Worm (Caenorhabditis elegans) whole organism, L2 larva: ENCODE data around the gene mspn-1.

Experiments used
- C34F6.9 ChIP-seq: fragments of 150-350 bp; optimal IDR thresholded peaks from 2 replicates; lab custom pipeline; 2014; ENCODE audit warnings: missing biosample characterization, missing genetic modification characterization
- F13H6.1 ChIP-seq: sonication (generic microtip); optimal IDR thresholded peaks from 2 replicates; lab custom pipeline; 2016; ENCODE audit warnings: missing genetic modification characterization, missing compliant biosample characterization
- R02D3.7 ChIP-seq: fragments of 150-350 bp; optimal IDR thresholded peaks from 2 replicates; lab custom pipeline; 2014; ENCODE audit warnings: missing biosample characterization, missing genetic modification characterization
- Y55F3AM.14 ChIP-seq: fragments of 200-800 bp; sonication (Bioruptor generic); optimal IDR thresholded peaks from 2 replicates; lab custom pipeline; 2018; ENCODE audit warnings: mild to moderate bottlenecking, missing genetic modification characterization, missing compliant biosample characterization
- ZK546.5 ChIP-seq: sonication (generic microtip); optimal IDR thresholded peaks from 2 replicates; lab custom pipeline; 2017; ENCODE audit warnings: missing biosample characterization, missing genetic modification characterization
- alr-1 ChIP-seq: fragments of 150-350 bp; optimal IDR thresholded peaks from 2 replicates; lab custom pipeline; 2014; ENCODE audit warnings: missing biosample characterization, missing genetic modification characterization
- ama-1 ChIP-seq: fragments of 150-350 bp; optimal IDR thresholded peaks from 2 replicates; lab custom pipeline; 2018; ENCODE audit warnings: inconsistent platforms
- ceh-16 ChIP-seq: fragments of 150-350 bp; optimal IDR thresholded peaks from 2 replicates; lab custom pipeline; 2014; ENCODE audit warnings: missing biosample characterization, missing genetic modification characterization
- ceh-82 ChIP-seq: fragments of 150-350 bp; optimal IDR thresholded peaks from 2 replicates; lab custom pipeline; 2014; ENCODE audit warnings: missing biosample characterization, missing genetic modification characterization
- dmd-4 ChIP-seq: sonication (generic microtip); optimal IDR thresholded peaks from 2 replicates; lab custom pipeline; 2017; ENCODE audit warnings: missing biosample characterization, missing genetic modification characterization
- egl-27 ChIP-seq: sonication (generic microtip); optimal IDR thresholded peaks from 3 replicates; lab custom pipeline; 2017; ENCODE audit warnings: missing biosample characterization, missing genetic modification reagents, missing genetic modification characterization
- elt-1 ChIP-seq: fragments of 150-350 bp; optimal IDR thresholded peaks from 2 replicates; lab custom pipeline; 2014; ENCODE audit warnings: missing biosample characterization, missing genetic modification characterization
- elt-3 ChIP-seq: sonication (generic microtip); optimal IDR thresholded peaks from 2 replicates; lab custom pipeline; 2017; ENCODE audit warnings: missing biosample characterization, missing genetic modification characterization
- fos-1 ChIP-seq: fragments of 150-350 bp; optimal IDR thresholded peaks from 2 replicates; lab custom pipeline; 2014; ENCODE audit warnings: missing biosample characterization, missing genetic modification characterization
- gmeb-1 ChIP-seq: fragments of 150-350 bp; optimal IDR thresholded peaks from 2 replicates; lab custom pipeline; 2014; ENCODE audit warnings: missing biosample characterization, missing genetic modification characterization
- lin-11 ChIP-seq: fragments of 150-350 bp; sonication (generic microtip); optimal IDR thresholded peaks from 2 replicates; lab custom pipeline; 2014; ENCODE audit warnings: missing biosample characterization, missing genetic modification characterization, inconsistent platforms, mixed read lengths
- lin-13 ChIP-seq: fragments of 150-350 bp; optimal IDR thresholded peaks from 2 replicates; lab custom pipeline; 2014; ENCODE audit warnings: missing biosample characterization, missing genetic modification reagents, missing genetic modification characterization
- lsy-2 ChIP-seq, 2 experiments: fragments of 150-350 bp in 1 of 2; sonication (generic microtip) in 1 of 2; optimal IDR thresholded peaks; 2 replicates each; lab custom pipeline; 2014 to 2017; ENCODE audit warnings: missing biosample characterization in 2 of 2, missing genetic modification characterization in 2 of 2
- mbf-1 ChIP-seq: sonication (generic microtip); optimal IDR thresholded peaks from 2 replicates; lab custom pipeline; 2017; ENCODE audit warnings: missing biosample characterization, missing genetic modification characterization
- mdl-1 ChIP-seq, 2 experiments: fragments of 150-350 bp in 1 of 2; sonication (generic microtip) in 1 of 2; optimal IDR thresholded peaks; 2 replicates each; lab custom pipeline; 2017; ENCODE audit warnings: missing biosample characterization in 2 of 2, missing genetic modification characterization in 2 of 2
- nhr-10 ChIP-seq: sonication (generic microtip); optimal IDR thresholded peaks from 2 replicates; lab custom pipeline; 2017; ENCODE audit warnings: missing biosample characterization, missing genetic modification characterization
- nhr-129 ChIP-seq: fragments of 150-350 bp; optimal IDR thresholded peaks from 2 replicates; lab custom pipeline; 2014; ENCODE audit warnings: missing biosample characterization, missing genetic modification characterization
- nhr-21 ChIP-seq: fragments of 150-350 bp; optimal IDR thresholded peaks from 2 replicates; lab custom pipeline; 2014; ENCODE audit warnings: missing biosample characterization, missing genetic modification characterization
- nhr-23 ChIP-seq: fragments of 150-350 bp; optimal IDR thresholded peaks from 2 replicates; lab custom pipeline; 2014; ENCODE audit warnings: missing biosample characterization, missing genetic modification reagents, missing genetic modification characterization
- nhr-25 ChIP-seq: fragments of 150-350 bp; sonication (generic microtip); optimal IDR thresholded peaks from 3 replicates; lab custom pipeline; 2014; ENCODE audit warnings: missing biosample characterization, missing genetic modification characterization
- nhr-6 ChIP-seq: fragments of 150-350 bp; optimal IDR thresholded peaks from 2 replicates; lab custom pipeline; 2014; ENCODE audit warnings: missing biosample characterization, missing genetic modification characterization
- peb-1 ChIP-seq: fragments of 150-350 bp; optimal IDR thresholded peaks from 2 replicates; lab custom pipeline; 2014; ENCODE audit warnings: missing biosample characterization, missing genetic modification characterization
- sem-4 ChIP-seq: fragments of 150-350 bp; optimal IDR thresholded peaks from 2 replicates; lab custom pipeline; 2014; ENCODE audit warnings: missing biosample characterization, missing genetic modification reagents, missing genetic modification characterization
- skn-1 ChIP-seq: sonication (generic microtip); optimal IDR thresholded peaks from 2 replicates; lab custom pipeline; 2017; ENCODE audit warnings: missing biosample characterization, missing genetic modification characterization
- sma-3 ChIP-seq: sonication (generic microtip); optimal IDR thresholded peaks from 2 replicates; lab custom pipeline; 2016; ENCODE audit warnings: missing genetic modification reagents, missing genetic modification characterization, missing compliant biosample characterization
- sma-9 ChIP-seq, 2 experiments: fragments of 150-350 bp in 1 of 2; sonication (generic microtip) in 1 of 2; optimal IDR thresholded peaks; 2 replicates each; lab custom pipeline; 2014 to 2016; ENCODE audit warnings: missing genetic modification characterization in 2 of 2, mild to moderate bottlenecking in 1 of 2, missing biosample characterization in 1 of 2, missing compliant biosample characterization in 1 of 2, missing genetic modification reagents in 1 of 2, moderate library complexity in 1 of 2
- snpc-4 ChIP-seq: fragments of 150-350 bp; optimal IDR thresholded peaks from 2 replicates; lab custom pipeline; 2014; ENCODE audit warnings: missing biosample characterization, missing genetic modification characterization
- unc-55 ChIP-seq: fragments of 150-350 bp; sonication (generic microtip); optimal IDR thresholded peaks from 3 replicates; lab custom pipeline; 2014; ENCODE audit warnings: missing biosample characterization, missing genetic modification reagents, missing genetic modification characterization
- unc-62 ChIP-seq: fragments of 150-350 bp; optimal IDR thresholded peaks from 2 replicates; lab custom pipeline; 2014; ENCODE audit warnings: missing biosample characterization, missing genetic modification reagents, missing genetic modification characterization
- zag-1 ChIP-seq: fragments of 150-350 bp; optimal IDR thresholded peaks from 2 replicates; lab custom pipeline; 2014; ENCODE audit warnings: missing biosample characterization, missing genetic modification characterization
- ztf-1 ChIP-seq: fragments of 200-800 bp; sonication (Bioruptor generic); conservative IDR thresholded peaks from 2 replicates; pipeline ENCODE4 v1.3.6; 2022; ENCODE audit warnings: missing genetic modification characterization, missing compliant biosample characterization
- ztf-11 ChIP-seq: sonication (generic microtip); optimal IDR thresholded peaks from 2 replicates; lab custom pipeline; 2017; ENCODE audit warnings: missing biosample characterization, missing genetic modification characterization
- ztf-4 ChIP-seq: fragments of 150-350 bp; optimal IDR thresholded peaks from 2 replicates; lab custom pipeline; 2014; ENCODE audit warnings: missing biosample characterization, missing genetic modification characterization

mspn-1 gene

ce11 chrIV:10206182-10206581 lies 28.4 kb downstream of the mspn-1 start, which contains the start of gene K04D7.6:
Gene K04D7.6 (minus strand): TSS chrIV:10206282.
- no peak for TF ChIP-seq sma-3 (GFP tag; lab: Kevin White, UChicago)
- no peak for TF ChIP-seq ama-1 (lab: Kevin White, UChicago)
- no peak for TF ChIP-seq snpc-4 (tag; lab: Kevin White, UChicago)
- no peak for TF ChIP-seq dmd-4 (tag; lab: Kevin White, UChicago)
- TF ChIP-seq nhr-25 = no peak
- no peak for TF ChIP-seq unc-62 (GFP tag; lab: Kevin White, UChicago)
- no peak for TF ChIP-seq elt-3
- TF ChIP-seq lin-11 = no peak
- TF ChIP-seq nhr-6 (tag; lab: Kevin White, UChicago) = no peak
- no peak for TF ChIP-seq unc-55 (GFP tag; lab: Kevin White, UChicago)
- TF ChIP-seq ceh-82 = no peak
- TF ChIP-seq peb-1 (tag; lab: Kevin White, UChicago) = no peak
- TF ChIP-seq Y55F3AM.14 (GFP tag; lab: Kevin White, UChicago) = no peak
- TF ChIP-seq lin-13 (GFP tag; lab: Kevin White, UChicago) = no peak
- TF ChIP-seq C34F6.9 (tag; lab: Kevin White, UChicago) = no peak
- no peak for TF ChIP-seq nhr-23 (tag; lab: Kevin White, UChicago)
- no peak for TF ChIP-seq alr-1 (tag; lab: Kevin White, UChicago)

ce11 chrIV:10214811-10215210 lies 37.0 kb downstream of the mspn-1 start, which contains the start of gene abt-1:
Gene abt-1 (minus strand): TSS chrIV:10214911.
- TF ChIP-seq fos-1 (tag; lab: Kevin White, UChicago) = no peak
- TF ChIP-seq ceh-82 = no peak
- TF ChIP-seq alr-1 (tag; lab: Kevin White, UChicago) = no peak
- no peak for TF ChIP-seq zag-1 (tag; lab: Kevin White, UChicago)
- TF ChIP-seq sma-9 (GFP tag; optimal IDR thresholded peaks at IDR 0.05; lab: Kevin White, UChicago) = no peak
- TF ChIP-seq sma-9 (tag; optimal IDR thresholded peaks at IDR 0.05; lab: Kevin White, UChicago) = no peak
- no peak for TF ChIP-seq ztf-1 (GFP tag; lab: Robert Waterston, UW)
- no peak for TF ChIP-seq mdl-1 (tag; optimal IDR thresholded peaks at IDR 0.05; lab: Kevin White, UChicago)
- no peak for TF ChIP-seq snpc-4 (tag; lab: Kevin White, UChicago)
- TF ChIP-seq gmeb-1 = no peak
- TF ChIP-seq nhr-23 (tag; lab: Kevin White, UChicago) = no peak
- no peak for TF ChIP-seq Y55F3AM.14 (GFP tag; lab: Kevin White, UChicago)
- no peak for TF ChIP-seq nhr-129
- TF ChIP-seq elt-1 (tag; lab: Kevin White, UChicago) = no peak
- no peak for TF ChIP-seq ZK546.5 (tag; lab: Kevin White, UChicago)
- no peak for TF ChIP-seq peb-1 (tag; lab: Kevin White, UChicago)
- TF ChIP-seq egl-27 = no peak
- TF ChIP-seq, all 48 proteins: peak for 0

ce11 chrIV:10215393-10215792 lies 37.6 kb downstream of the mspn-1 start:
- TF ChIP-seq ztf-11 (tag; lab: Kevin White, UChicago) (no peak), elt-1 (tag; lab: Kevin White, UChicago) (no peak), lin-11 (no peak), C34F6.9 (tag; lab: Kevin White, UChicago) (no peak), ceh-82 (no peak)

DNA sequence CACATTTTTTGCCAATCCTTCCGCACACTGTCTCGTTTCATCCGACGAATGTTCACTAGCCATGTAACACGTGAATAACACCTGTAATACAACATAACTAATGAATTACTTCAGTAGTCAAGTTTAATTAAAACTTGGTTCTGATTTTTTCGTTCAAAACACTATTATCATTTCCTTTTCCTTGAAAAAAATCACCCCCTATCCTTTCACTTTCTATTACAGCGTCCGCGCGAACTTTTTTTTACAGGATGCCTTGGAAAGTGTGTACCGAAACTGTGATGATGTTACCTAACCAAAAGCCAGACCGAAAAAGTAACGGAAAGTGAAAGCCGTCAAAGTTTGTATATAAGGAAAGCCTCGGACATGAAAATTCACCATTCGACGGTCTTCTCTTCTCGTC lies 38.3 kb downstream of the mspn-1 start, which contains the start of gene col-124:
Gene col-124, plus strand, starts transcription at position 374 of the 400 bp plus-strand sequence.
- TF ChIP-seq lsy-2 (tag; optimal IDR thresholded peaks at IDR 0.05; lab: Kevin White, UChicago) = no peak
- no peak for TF ChIP-seq ZK546.5 (tag; lab: Kevin White, UChicago)
- TF ChIP-seq sem-4 = no peak
- TF ChIP-seq mbf-1 (tag; lab: Kevin White, UChicago) = no peak
- no peak for TF ChIP-seq nhr-10 (tag; lab: Kevin White, UChicago)
- TF ChIP-seq R02D3.7 = no peak
- TF ChIP-seq nhr-129 = no peak
- TF ChIP-seq elt-3 = no peak
- no peak for TF ChIP-seq ceh-16 (tag; lab: Kevin White, UChicago)
- TF ChIP-seq nhr-21 (tag; lab: Kevin White, UChicago) = no peak
- TF ChIP-seq alr-1 (tag; lab: Kevin White, UChicago) = no peak
- no peak for TF ChIP-seq elt-1 (tag; lab: Kevin White, UChicago)
- TF ChIP-seq skn-1 (tag; lab: Kevin White, UChicago) = no peak
- TF ChIP-seq ztf-4 = no peak
- TF ChIP-seq C34F6.9 (tag; lab: Kevin White, UChicago) = no peak
- TF ChIP-seq unc-55 (GFP tag; lab: Kevin White, UChicago) = no peak
- TF ChIP-seq F13H6.1 (tag; lab: Kevin White, UChicago) = no peak
- TF ChIP-seq, all 48 proteins: peak for 0
